Fruit fly (Drosophila melanogaster): ENCODE results near the gene robl37BC.

The robl37BC gene

dm6 chr2L:19051534-19052100 lies 41.0 kb downstream of the robl37BC start, which contains the start of gene Rpn3 (continued):
- TF ChIP-seq sc (optimal IDR thresholded peaks at IDR 0.05) (no peak), sc (GFP tag; optimal IDR thresholded peaks at IDR 0.05) (peak; percentile 73), Ptx1 (GFP tag; IDR thresholded peaks at IDR 0.05) (peak; percentile 91), inv (GFP tag; IDR thresholded peaks at IDR 0.05; ENCODE audit: partially characterized antibody) (peak; percentile 49), HLH54F (GFP tag; optimal IDR thresholded peaks at IDR 0.05) (peak; percentile 85), BEAF-32 (GFP tag; optimal IDR thresholded peaks at IDR 0.05) (peak; percentile 70), CG15011 (GFP tag; optimal IDR thresholded peaks at IDR 0.05) (no peak), Side (GFP tag; optimal IDR thresholded peaks at IDR 0.05) (peak; percentile 83), CG18011 (GFP tag; optimal IDR thresholded peaks at IDR 0.05) (peak; percentile 69), slp2 (GFP tag; optimal IDR thresholded peaks at IDR 0.05) (peak; percentile 73), CG7786 (GFP tag; optimal IDR thresholded peaks at IDR 0.05) (peak; percentile 83), odd (GFP tag; optimal IDR thresholded peaks at IDR 0.05) (no peak), CG3847 (GFP tag; IDR thresholded peaks at IDR 0.05) (peak; percentile 67), CG14441 (GFP tag; IDR thresholded peaks at IDR 0.05) (peak; percentile 86), oc (tag; optimal IDR thresholded peaks at IDR 0.05) (peak; percentile 58), Chrac-16 (GFP tag; optimal IDR thresholded peaks at IDR 0.05) (peak; percentile 88), insv (GFP tag; optimal IDR thresholded peaks at IDR 0.05) (no peak), Optix (GFP tag; IDR thresholded peaks at IDR 0.05) (no peak), ATbp (GFP tag; optimal IDR thresholded peaks at IDR 0.05) (no peak), CG10543 (GFP tag; optimal IDR thresholded peaks at IDR 0.05) (peak; percentile 16), CG12299 (tag; optimal IDR thresholded peaks at IDR 0.05) (peak; percentile 68), sna (GFP tag; IDR thresholded peaks at IDR 0.05; ENCODE audit: partially characterized antibody) (peak; percentile 68; the same call in 1 of the 2 replicates), Dbx (GFP tag; IDR thresholded peaks at IDR 0.05) (peak; percentile 88), CG15696 (tag; optimal IDR thresholded peaks at IDR 0.05) (peak; percentile 66), Max (GFP tag; optimal IDR thresholded peaks at IDR 0.05) (peak; percentile 89), sisA (GFP tag; IDR thresholded peaks at IDR 0.05) (peak; percentile 84), Scr (GFP tag; IDR thresholded peaks at IDR 0.05; ENCODE audit: partially characterized antibody) (peak; percentile 75), br (optimal IDR thresholded peaks at IDR 0.05) (no peak), CG9932 (GFP tag; IDR thresholded peaks at IDR 0.05) (peak; percentile 88), tx (GFP tag; optimal IDR thresholded peaks at IDR 0.05) (peak; percentile 75), fru (optimal IDR thresholded peaks at IDR 0.05) (no peak), CG14050 (GFP tag; IDR thresholded peaks at IDR 0.05) (peak; percentile 77), CG10979 (tag; optimal IDR thresholded peaks at IDR 0.05) (peak; percentile 84), CG17328 (GFP tag; IDR thresholded peaks at IDR 0.05) (peak; percentile 91), eve (GFP tag; optimal IDR thresholded peaks at IDR 0.05) (no peak), ewg (GFP tag; optimal IDR thresholded peaks at IDR 0.05) (peak; percentile 59), CG10267 (tag; optimal IDR thresholded peaks at IDR 0.05) (peak; percentile 92), CG13775 (GFP tag; optimal IDR thresholded peaks at IDR 0.05) (peak; percentile 87), ken (GFP tag; IDR thresholded peaks at IDR 0.05) (peak; percentile 76; the same call in 2 of the 3 replicates), Lhr (GFP tag; optimal IDR thresholded peaks at IDR 0.05) (peak; percentile 34), CG10565 (GFP tag; optimal IDR thresholded peaks at IDR 0.05) (no peak), Lpt (GFP tag; optimal IDR thresholded peaks at IDR 0.05) (no peak), shn (GFP tag; optimal IDR thresholded peaks at IDR 0.05) (peak; percentile 82), CG13894 (tag; optimal IDR thresholded peaks at IDR 0.05) (peak; percentile 37), HmgZ (tag; optimal IDR thresholded peaks at IDR 0.05) (peak; percentile 86), Taf1 (GFP tag; IDR thresholded peaks at IDR 0.05) (peak; percentile 50; the same call in 1 of the 2 replicates), CG2678 (tag; optimal IDR thresholded peaks at IDR 0.05) (peak; percentile 83), CG9876 (GFP tag; optimal IDR thresholded peaks at IDR 0.05) (peak; percentile 64), Dref (GFP tag; IDR thresholded peaks at IDR 0.05) (peak; percentile 63), chinmo (GFP tag; IDR thresholded peaks at IDR 0.05; ENCODE audit: partially characterized antibody) (0 out of 4 replicates have a peak, but pooled peaks have one; percentile 69), CG6683 (GFP tag; optimal IDR thresholded peaks at IDR 0.05) (peak; percentile 27)

Data from whole organism, embryonic.